Fruit fly (Drosophila melanogaster) whole organism, prepupa: ENCODE data around the gene uif.

Source experiments
- CG3919 ChIP-seq: fragments of 200-800 bp; sonication (Bioruptor generic); optimal IDR thresholded peaks from 3 replicates; lab custom pipeline; 2016; ENCODE audit warnings: missing biosample characterization, missing genetic modification characterization
- CG6163 ChIP-seq: fragments of 200-800 bp; sonication (Bioruptor generic); IDR thresholded peaks from 3 replicates; pipeline ENCODE4 v1.3.6; 2022; ENCODE audit warnings: missing biosample characterization, missing genetic modification characterization
- Eip78C ChIP-seq: fragments of 200-800 bp; sonication (Bioruptor generic); peaks from one replicate; lab custom pipeline; 2016; ENCODE audit warnings: missing biosample characterization, missing genetic modification characterization
- Eip93F ChIP-seq: fragments of 200-800 bp; sonication (Bioruptor generic); optimal IDR thresholded peaks from 2 replicates; lab custom pipeline; 2016; ENCODE audit warnings: missing biosample characterization, mild to moderate bottlenecking, missing genetic modification characterization
- Ets96B ChIP-seq: fragments of 200-800 bp; optimal IDR thresholded peaks from 2 replicates; lab custom pipeline; 2019; ENCODE audit warnings: missing biosample characterization, mild to moderate bottlenecking, missing genetic modification characterization, moderate library complexity
- Hr39 ChIP-seq: fragments of 200-800 bp; sonication (Bioruptor generic); optimal IDR thresholded peaks from 2 replicates; lab custom pipeline; 2016; ENCODE audit warnings: missing biosample characterization, missing genetic modification characterization
- achi ChIP-seq: fragments of 200-800 bp; sonication (Bioruptor generic); optimal IDR thresholded peaks from 3 replicates; lab custom pipeline; 2016; ENCODE audit warnings: missing biosample characterization, missing genetic modification characterization
- esn ChIP-seq: fragments of 200-800 bp; sonication (Bioruptor generic); optimal IDR thresholded peaks from 2 replicates; lab custom pipeline; 2016; ENCODE audit warnings: missing biosample characterization, mild to moderate bottlenecking, missing genetic modification characterization, moderate library complexity
- salr ChIP-seq, 2 experiments: fragments of 200-800 bp; sonication (Bioruptor generic); optimal IDR thresholded peaks; 3 replicates each; lab custom pipeline; 2016 to 2018; ENCODE audit warnings: missing biosample characterization in 2 of 2, missing genetic modification characterization in 2 of 2, mild to moderate bottlenecking in 1 of 2

DNA sequence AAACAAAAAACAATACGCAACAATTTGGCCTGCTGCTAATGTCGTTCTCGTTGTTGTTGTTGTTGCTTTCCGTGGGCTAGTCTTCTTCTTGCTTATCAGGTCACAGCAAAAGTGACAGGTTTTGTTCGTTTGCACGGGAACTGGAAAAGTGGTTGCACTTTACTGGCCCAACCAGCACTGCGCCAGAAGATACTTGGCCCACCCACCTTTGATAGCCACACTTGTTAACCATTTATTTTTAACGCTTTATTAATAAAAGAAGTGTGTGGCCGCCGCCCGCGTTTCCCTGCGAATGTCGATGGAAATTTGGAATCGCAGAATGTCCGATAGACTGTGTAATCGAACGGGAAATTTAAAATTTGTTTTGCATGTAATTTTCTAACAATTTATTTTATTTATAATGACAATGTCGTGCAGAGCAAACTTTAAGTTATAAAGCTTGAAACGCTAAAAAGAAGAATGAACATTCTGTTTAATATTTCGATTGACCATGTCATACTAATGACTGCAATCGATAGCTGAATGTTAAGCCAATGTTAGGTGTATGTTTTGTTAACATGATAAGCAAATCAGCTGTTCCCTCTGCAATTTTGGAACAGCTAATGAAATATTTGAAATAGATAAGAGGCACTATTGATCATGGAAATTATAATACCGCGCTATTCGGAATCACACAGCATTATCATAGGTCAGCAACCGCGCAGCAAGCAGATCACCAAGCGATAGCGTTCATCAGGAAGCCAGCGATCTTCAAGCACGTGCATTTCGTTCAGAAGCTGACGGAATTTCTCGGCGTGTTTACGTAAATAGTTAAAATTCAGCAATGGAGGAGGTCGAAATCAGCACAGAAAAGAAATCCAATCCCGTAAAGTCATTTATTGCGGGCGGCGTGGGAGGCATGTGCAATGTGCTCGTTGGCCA lies 17.1 kb upstream of the uif start, which contains the start of the genes CG31908 and MME1:
- TF ChIP-seq CG3919 (GFP tag; lab: Kevin White, UChicago) (peak; percentile 29), Eip78C (peak; percentile 73), CG6163 (GFP tag; lab: Robert Waterston, UW) (no peak), salr (GFP tag; optimal IDR thresholded peaks at IDR 0.05; lab: Kevin White, UChicago) (no peak), achi (GFP tag; lab: Kevin White, UChicago) (peak; percentile 80), esn (GFP tag; lab: Kevin White, UChicago) (peak; percentile 68), Ets96B (tag; lab: Kevin White, UChicago) (no peak), Hr39 (GFP tag; lab: Kevin White, UChicago) (peak; percentile 44), Eip93F (no peak)
